Worm (Caenorhabditis elegans): Measurements from ENCODE around the gene egl-4.

The egl-4 gene

ce11 chrIV:1915549-1915948, 67.7 kb downstream of the egl-4 start:
- no peak for TF ChIP-seq lin-13 (tag; optimal IDR thresholded peaks at IDR 0.05)
- TF ChIP-seq unc-39 (tag; optimal IDR thresholded peaks at IDR 0.05): no peak
- no peak for TF ChIP-seq nhr-28 (tag; optimal IDR thresholded peaks at IDR 0.05)
- no peak for TF ChIP-seq cnd-1 (tag; optimal IDR thresholded peaks at IDR 0.05)
- TF ChIP-seq mep-1 (tag; optimal IDR thresholded peaks at IDR 0.05): no peak
- TF ChIP-seq nhr-12 (tag; optimal IDR thresholded peaks at IDR 0.05): no peak

DNA sequence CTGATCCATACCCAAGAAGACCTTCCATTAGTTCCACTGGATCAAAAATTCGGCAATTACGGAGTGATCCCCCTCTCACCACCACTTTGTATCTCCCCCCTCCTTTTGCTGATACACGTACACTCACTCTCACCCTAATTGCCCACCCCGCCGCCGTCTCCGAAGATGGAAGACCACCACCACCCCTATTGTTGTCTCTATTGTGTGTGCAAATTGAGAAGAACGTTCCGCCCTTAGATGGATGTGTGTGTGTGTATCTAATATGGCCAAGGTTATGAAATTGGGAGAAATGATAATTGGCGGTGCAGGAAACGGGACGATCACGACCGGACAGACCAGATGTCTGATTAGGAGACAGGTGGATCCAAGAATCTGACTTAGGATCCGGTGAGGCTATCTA, 68.4 kb downstream of the egl-4 start:
- TF ChIP-seq mls-2 (tag; optimal IDR thresholded peaks at IDR 0.05) (no peak), snpc-4 (tag; optimal IDR thresholded peaks at IDR 0.05) (no peak), drap-1 (GFP tag; optimal IDR thresholded peaks at IDR 0.05) (no peak), cnd-1 (tag; optimal IDR thresholded peaks at IDR 0.05) (peak; percentile 5), nhr-12 (tag; optimal IDR thresholded peaks at IDR 0.05) (no peak), lin-32 (GFP tag; optimal IDR thresholded peaks at IDR 0.05) (no peak), ceh-43 (GFP tag; optimal IDR thresholded peaks at IDR 0.05) (peak; percentile 56), nhr-2 (tag; optimal IDR thresholded peaks at IDR 0.05) (no peak)

- TF ChIP-seq zip-8 (tag; optimal IDR thresholded peaks at IDR 0.05): no peak
- TF ChIP-seq ham-2 (GFP tag; optimal IDR thresholded peaks at IDR 0.05): no peak
Observed at ce11 chrIV:1917819-1918218, 69.9 kb downstream of the egl-4 start, which contains the start of gene elt-6. elt-6 (plus strand) TSS chrIV:1917977.

- no peak for TF ChIP-seq ham-2 (GFP tag; optimal IDR thresholded peaks at IDR 0.05)
- TF ChIP-seq ces-1 (GFP tag; optimal IDR thresholded peaks at IDR 0.05): no peak
Observed at ce11 chrIV:1920513-1920912, 72.6 kb downstream of the egl-4 start.

DNA sequence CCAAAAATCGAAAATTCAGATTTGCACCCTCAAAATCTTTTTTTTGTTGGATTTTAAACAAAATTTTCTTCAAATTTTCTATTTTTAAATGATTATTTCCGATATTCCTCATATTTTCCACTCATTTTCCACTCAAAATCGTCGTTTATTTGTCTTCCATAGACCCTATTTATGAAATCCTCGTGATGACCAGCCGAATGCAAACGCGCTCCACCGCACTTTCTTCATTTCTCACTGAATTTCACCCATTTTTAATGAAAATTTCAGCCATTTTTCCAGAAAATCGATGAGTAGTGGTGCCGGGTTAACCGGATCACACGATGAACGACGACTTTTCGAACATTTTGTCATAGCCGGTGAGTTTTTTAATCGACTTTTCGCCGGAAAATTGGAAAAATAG, 75.9 kb downstream of the egl-4 start, which contains the start of gene denn-4:
Gene denn-4 (plus strand): TSS at position 280 of the 400 bp plus-strand sequence.
- no peak for TF ChIP-seq flh-1 (GFP tag; optimal IDR thresholded peaks at IDR 0.05)
- TF ChIP-seq hlh-1 (tag; optimal IDR thresholded peaks at IDR 0.05): no peak
- no peak for TF ChIP-seq elt-1 (tag; optimal IDR thresholded peaks at IDR 0.05; ENCODE audit: borderline replicate concordance, insufficient read depth)
- no peak for TF ChIP-seq unc-62 (GFP tag; optimal IDR thresholded peaks at IDR 0.05)
- no peak for TF ChIP-seq sem-2 (GFP tag; optimal IDR thresholded peaks at IDR 0.05)
- TF ChIP-seq pha-4 (tag; optimal IDR thresholded peaks at IDR 0.05): no peak
- TF ChIP-seq ceh-39 (tag; optimal IDR thresholded peaks at IDR 0.05): no peak
- TF ChIP-seq unc-120 (tag; optimal IDR thresholded peaks at IDR 0.05; ENCODE audit: poor library complexity, severe bottlenecking): no peak
- TF ChIP-seq snpc-4 (tag; optimal IDR thresholded peaks at IDR 0.05): no peak
- TF ChIP-seq nhr-28 (tag; optimal IDR thresholded peaks at IDR 0.05): no peak
- TF ChIP-seq lin-13 (tag; optimal IDR thresholded peaks at IDR 0.05): no peak
- TF ChIP-seq mep-1 (tag; optimal IDR thresholded peaks at IDR 0.05): no peak
- TF ChIP-seq unc-39 (tag; optimal IDR thresholded peaks at IDR 0.05): no peak
- no peak for TF ChIP-seq elt-3 (tag; optimal IDR thresholded peaks at IDR 0.05)
- TF ChIP-seq cnd-1 (tag; optimal IDR thresholded peaks at IDR 0.05): no peak
- TF ChIP-seq ztf-11 (tag; optimal IDR thresholded peaks at IDR 0.05): no peak
- TF ChIP-seq ceh-83 (GFP tag; optimal IDR thresholded peaks at IDR 0.05): no peak
- no peak for TF ChIP-seq ham-2 (GFP tag; optimal IDR thresholded peaks at IDR 0.05)
- TF ChIP-seq blmp-1 (tag; optimal IDR thresholded peaks at IDR 0.05): no peak
- TF ChIP-seq nhr-12 (tag; optimal IDR thresholded peaks at IDR 0.05): no peak

DNA sequence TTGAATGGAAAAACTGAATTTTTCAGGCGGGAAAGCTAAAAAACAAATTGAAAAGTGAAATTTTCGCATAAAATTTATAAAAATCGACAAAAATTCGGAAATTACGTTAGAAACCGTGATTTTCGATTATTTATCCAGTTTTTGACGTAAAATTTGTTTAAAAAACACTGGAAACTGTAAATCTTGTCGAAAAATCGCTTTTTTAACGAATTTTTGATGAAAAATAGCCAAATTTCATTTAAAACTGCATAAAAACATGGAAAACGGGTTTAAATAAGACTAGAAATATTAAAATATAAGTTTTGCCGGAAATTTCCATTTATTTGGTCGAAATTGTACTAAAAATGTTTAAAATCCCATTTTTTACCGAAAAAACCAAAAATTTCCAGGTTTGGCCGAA, 76.3 kb downstream of the egl-4 start:
- TF ChIP-seq sem-2 (GFP tag; optimal IDR thresholded peaks at IDR 0.05) (no peak), nhr-237 (tag; optimal IDR thresholded peaks at IDR 0.05) (no peak), ceh-43 (GFP tag; optimal IDR thresholded peaks at IDR 0.05) (no peak), lin-32 (GFP tag; optimal IDR thresholded peaks at IDR 0.05) (no peak), ces-1 (GFP tag; optimal IDR thresholded peaks at IDR 0.05) (no peak), nhr-28 (tag; optimal IDR thresholded peaks at IDR 0.05) (no peak), bed-3 (GFP tag; optimal IDR thresholded peaks at IDR 0.05) (no peak), cnd-1 (tag; optimal IDR thresholded peaks at IDR 0.05) (no peak), ceh-39 (tag; optimal IDR thresholded peaks at IDR 0.05) (no peak), pha-4 (tag; optimal IDR thresholded peaks at IDR 0.05) (no peak), sptf-1 (tag; optimal IDR thresholded peaks at IDR 0.05) (no peak), M03D4.4 (tag; optimal IDR thresholded peaks at IDR 0.05) (no peak), unc-62 (GFP tag; optimal IDR thresholded peaks at IDR 0.05) (no peak), elt-1 (tag; optimal IDR thresholded peaks at IDR 0.05; ENCODE audit: borderline replicate concordance, insufficient read depth) (no peak)

All from whole organism, mixed stage, embryonic.